Fruit fly (Drosophila melanogaster) whole organism, embryonic: ENCODE data around the gene CG2685.
A peak's percentile ranks its signal among the peaks of the same experiment; 100 is the strongest.

Experiments used
- Bgb ChIP-seq: fragments of 200-800 bp; sonication (Bioruptor generic); IDR thresholded peaks from 2 replicates; pipeline ENCODE4 v1.3.6; 2022; ENCODE audit warnings: missing biosample characterization, missing genetic modification characterization; ENCODE audit not compliant: partially characterized antibody
- CG10209 ChIP-seq: fragments of 200-800 bp; sonication (Bioruptor generic); optimal IDR thresholded peaks from 3 replicates; lab custom pipeline; 2017; ENCODE audit warnings: missing biosample characterization, mild to moderate bottlenecking, missing genetic modification characterization, missing genetic modification reagents
- CG10321 ChIP-seq: fragments of 200-800 bp; sonication (Bioruptor generic); IDR thresholded peaks from 2 replicates; pipeline ENCODE4 v1.3.6; 2022; ENCODE audit warnings: missing biosample characterization, missing genetic modification characterization
- CG11247 ChIP-seq: fragments of 200-800 bp; sonication (Bioruptor generic); IDR thresholded peaks from 2 replicates; pipeline ENCODE4 v1.3.6; 2022; ENCODE audit warnings: missing biosample characterization, missing genetic modification characterization
- CG11696 ChIP-seq: fragments of 200-800 bp; sonication (Bioruptor generic); IDR thresholded peaks from 2 replicates; pipeline ENCODE4 v1.3.6; 2022; ENCODE audit warnings: missing biosample characterization, missing genetic modification characterization
- CG12155 ChIP-seq: fragments of 200-800 bp; sonication (Bioruptor generic); optimal IDR thresholded peaks from 3 replicates; lab custom pipeline; 2016; ENCODE audit warnings: missing biosample characterization, missing genetic modification characterization
- CG13775 ChIP-seq: fragments of 200-800 bp; sonication (Bioruptor generic); optimal IDR thresholded peaks from 3 replicates; lab custom pipeline; 2017; ENCODE audit warnings: missing biosample characterization, mild to moderate bottlenecking, missing genetic modification characterization
- CG14710 ChIP-seq: fragments of 200-800 bp; sonication (Bioruptor generic); optimal IDR thresholded peaks from 3 replicates; lab custom pipeline; 2019; ENCODE audit warnings: missing biosample characterization, mild to moderate bottlenecking, missing genetic modification characterization, moderate library complexity
- CG15514 ChIP-seq: fragments of 200-800 bp; sonication (Bioruptor generic); optimal IDR thresholded peaks from 3 replicates; lab custom pipeline; 2017; ENCODE audit warnings: missing biosample characterization, missing genetic modification characterization, mild to moderate bottlenecking, moderate library complexity, missing genetic modification reagents
- CG16863 ChIP-seq: fragments of 200-800 bp; sonication (Bioruptor generic); optimal IDR thresholded peaks from 3 replicates; lab custom pipeline; 2016; ENCODE audit warnings: missing biosample characterization, missing genetic modification characterization
- CG17186 ChIP-seq: fragments of 200-800 bp; sonication (Bioruptor generic); optimal IDR thresholded peaks from 3 replicates; lab custom pipeline; 2017; ENCODE audit warnings: missing biosample characterization, missing genetic modification reagents, missing genetic modification characterization
- CG17912 ChIP-seq: fragments of 200-800 bp; sonication (Bioruptor generic); optimal IDR thresholded peaks from 2 replicates; lab custom pipeline; 2018; ENCODE audit warnings: missing biosample characterization, mild to moderate bottlenecking, missing genetic modification characterization
- CG18262 ChIP-seq: fragments of 200-800 bp; optimal IDR thresholded peaks from 3 replicates; lab custom pipeline; 2019; ENCODE audit warnings: missing biosample characterization, mild to moderate bottlenecking, missing genetic modification characterization, moderate library complexity
- CG2120 ChIP-seq: fragments of 200-800 bp; sonication (Bioruptor generic); optimal IDR thresholded peaks from 3 replicates; lab custom pipeline; 2016; ENCODE audit warnings: missing biosample characterization, missing genetic modification characterization
- CG30020 ChIP-seq: fragments of 200-800 bp; optimal IDR thresholded peaks from 2 replicates; lab custom pipeline; 2019; ENCODE audit warnings: missing biosample characterization, mild to moderate bottlenecking, missing genetic modification characterization, moderate library complexity
- CG4328 ChIP-seq: fragments of 200-800 bp; sonication (Bioruptor generic); optimal IDR thresholded peaks from 3 replicates; lab custom pipeline; 2017; ENCODE audit warnings: missing biosample characterization, missing genetic modification reagents, missing genetic modification characterization
- CG6689 ChIP-seq: fragments of 200-800 bp; sonication (Bioruptor generic); IDR thresholded peaks from 2 replicates; pipeline ENCODE4 v1.3.6; 2022; ENCODE audit warnings: missing biosample characterization, missing genetic modification characterization
- CG9727 ChIP-seq: fragments of 200-800 bp; sonication (Bioruptor generic); optimal IDR thresholded peaks from 3 replicates; lab custom pipeline; 2017; ENCODE audit warnings: missing biosample characterization, mild to moderate bottlenecking, missing genetic modification characterization
- Camta ChIP-seq: fragments of 200-800 bp; sonication (Bioruptor generic); optimal IDR thresholded peaks from 2 replicates; lab custom pipeline; 2016; ENCODE audit warnings: missing biosample characterization, missing genetic modification characterization
- Dll ChIP-seq: fragments of 200-800 bp; sonication (Bioruptor generic); IDR thresholded peaks from 4 replicates; pipeline ENCODE4 v1.3.6; 2022; ENCODE audit warnings: missing biosample characterization, missing genetic modification characterization; ENCODE audit not compliant: partially characterized antibody
- E2f2 ChIP-seq: fragments of 200-800 bp; sonication (Bioruptor generic); IDR thresholded peaks from 2 replicates; pipeline ENCODE4 v1.3.6; 2022; ENCODE audit warnings: missing biosample characterization, missing genetic modification characterization
- Ets65A ChIP-seq: fragments of 200-800 bp; sonication (Bioruptor generic); peaks from one replicate; lab custom pipeline; 2016; ENCODE audit warnings: missing biosample characterization, missing genetic modification characterization
- HHEX ChIP-seq: fragments of 200-800 bp; sonication (Bioruptor generic); optimal IDR thresholded peaks from 3 replicates; lab custom pipeline; 2017; ENCODE audit warnings: missing biosample characterization, mild to moderate bottlenecking, missing genetic modification characterization, missing genetic modification reagents
- HLH3B ChIP-seq: fragments of 200-800 bp; sonication (Bioruptor generic); IDR thresholded peaks from 2 replicates; pipeline ENCODE4 v1.3.6; 2022; ENCODE audit warnings: missing biosample characterization, missing genetic modification characterization
- Hr78 ChIP-seq, 2 experiments: fragments of 200-800 bp in 1 of 2; fragments of >200 bp in 1 of 2; sonication (Bioruptor generic) in 1 of 2; optimal IDR thresholded peaks; 2 replicates each; lab custom pipeline; 2017 to 2019; ENCODE audit warnings: missing biosample characterization in 2 of 2, missing genetic modification characterization in 2 of 2, mild to moderate bottlenecking in 1 of 2, moderate library complexity in 1 of 2
- Rfx ChIP-seq: fragments of 200-800 bp; sonication (Bioruptor generic); IDR thresholded peaks from 2 replicates; pipeline ENCODE4 v1.3.6; 2022; ENCODE audit warnings: missing biosample characterization, missing genetic modification characterization
- Sry-δ ChIP-seq: fragments of 200-800 bp; sonication (Bioruptor generic); optimal IDR thresholded peaks from 2 replicates; lab custom pipeline; 2016; ENCODE audit warnings: missing biosample characterization, missing genetic modification characterization
- Usf ChIP-seq: fragments of 200-800 bp; sonication (Bioruptor generic); optimal IDR thresholded peaks from 2 replicates; lab custom pipeline; 2017; ENCODE audit warnings: missing genotype, missing biosample characterization, missing genetic modification characterization
- Vsx1 ChIP-seq: fragments of 200-800 bp; sonication (Bioruptor generic); optimal IDR thresholded peaks from 2 replicates; lab custom pipeline; 2017; ENCODE audit warnings: missing biosample characterization, mild to moderate bottlenecking, missing genetic modification characterization, missing genetic modification reagents
- Xbp1 ChIP-seq: fragments of 200-800 bp; sonication (Bioruptor generic); optimal IDR thresholded peaks from 3 replicates; lab custom pipeline; 2016; ENCODE audit warnings: missing biosample characterization, mild to moderate bottlenecking, missing genetic modification characterization
- aop ChIP-seq: fragments of 200-800 bp; sonication (Bioruptor generic); IDR thresholded peaks from 2 replicates; pipeline ENCODE4 v1.3.6; 2022; ENCODE audit warnings: missing biosample characterization, missing genetic modification characterization
- crc ChIP-seq: fragments of 200-800 bp; sonication (Bioruptor generic); optimal IDR thresholded peaks from 2 replicates; lab custom pipeline; 2016; ENCODE audit warnings: missing biosample characterization, missing genetic modification characterization
- da ChIP-seq: fragments of 200-800 bp; sonication (Bioruptor generic); optimal IDR thresholded peaks from 2 replicates; lab custom pipeline; 2016; ENCODE audit warnings: missing biosample characterization, missing genetic modification characterization
- dmrt11E ChIP-seq: fragments of 200-800 bp; sonication (Bioruptor generic); optimal IDR thresholded peaks from 3 replicates; lab custom pipeline; 2018; ENCODE audit warnings: missing biosample characterization, mild to moderate bottlenecking, missing genetic modification characterization, moderate library complexity
- ems ChIP-seq: fragments of 200-800 bp; sonication (Bioruptor generic); optimal IDR thresholded peaks from 3 replicates; lab custom pipeline; 2016; ENCODE audit warnings: missing biosample characterization, missing genetic modification characterization
- esg ChIP-seq: fragments of 200-800 bp; sonication (Bioruptor generic); conservative IDR thresholded peaks from 2 replicates; pipeline ENCODE4 v1.3.6; 2022; ENCODE audit warnings: missing biosample characterization, missing genetic modification characterization
- fu2 ChIP-seq: fragments of 200-800 bp; sonication (Bioruptor generic); optimal IDR thresholded peaks from 2 replicates; lab custom pipeline; 2016; ENCODE audit warnings: missing biosample characterization, missing genetic modification characterization
- gcm ChIP-seq: fragments of 200-800 bp; sonication (Bioruptor generic); optimal IDR thresholded peaks from 2 replicates; lab custom pipeline; 2019; ENCODE audit warnings: missing biosample characterization, mild to moderate bottlenecking, missing genetic modification characterization, moderate library complexity
- gfzf ChIP-seq: fragments of 200-800 bp; sonication (Bioruptor generic); optimal IDR thresholded peaks from 2 replicates; lab custom pipeline; 2016; ENCODE audit warnings: missing biosample characterization, mild to moderate bottlenecking, missing genetic modification characterization, moderate library complexity
- jigr1 ChIP-seq: fragments of 200-800 bp; sonication (Bioruptor generic); IDR thresholded peaks from 3 replicates; pipeline ENCODE4 v1.3.6; 2022; ENCODE audit warnings: missing biosample characterization, missing genetic modification characterization
- lbe ChIP-seq: fragments of 200-800 bp; sonication (Bioruptor generic); optimal IDR thresholded peaks from 2 replicates; lab custom pipeline; 2016; ENCODE audit warnings: missing biosample characterization, mild to moderate bottlenecking, missing genetic modification characterization
- mam ChIP-seq: fragments of 200-800 bp; sonication (Bioruptor generic); optimal IDR thresholded peaks from 3 replicates; lab custom pipeline; 2016; ENCODE audit warnings: missing biosample characterization, missing genetic modification characterization
- nerfin-1 ChIP-seq: fragments of 200-800 bp; sonication (Bioruptor generic); optimal IDR thresholded peaks from 3 replicates; lab custom pipeline; 2019; ENCODE audit warnings: missing biosample characterization, mild to moderate bottlenecking, missing genetic modification characterization, moderate library complexity
- pan ChIP-seq, 4 experiments: fragments of >200 bp in 3 of 4; fragments of 200-800 bp in 1 of 4; sonication (Bioruptor generic) in 1 of 4; optimal IDR thresholded peaks in 3 of 4; IDR thresholded peaks in 1 of 4; 2 replicates each; pipeline versions ENCODE4 v1.3.6 to Lab custom; 2017 to 2022; ENCODE audit warnings: missing biosample characterization in 2 of 4, missing genetic modification characterization in 2 of 4, mixed read lengths in 1 of 4
- row ChIP-seq: fragments of 200-800 bp; sonication (Bioruptor generic); IDR thresholded peaks from 3 replicates; pipeline ENCODE4 v1.3.6; 2022; ENCODE audit warnings: missing biosample characterization, missing genetic modification characterization
- seq ChIP-seq: fragments of 200-800 bp; sonication (Bioruptor generic); IDR thresholded peaks from 2 replicates; pipeline ENCODE4 v1.3.6; 2022; ENCODE audit warnings: missing biosample characterization, missing genetic modification characterization
- sisA ChIP-seq: fragments of 200-800 bp; sonication (Bioruptor generic); IDR thresholded peaks from 2 replicates; pipeline ENCODE4 v1.3.6; 2022; ENCODE audit warnings: missing biosample characterization, missing genetic modification characterization
- so ChIP-seq: fragments of 200-800 bp; sonication (Bioruptor generic); IDR thresholded peaks from 3 replicates; pipeline ENCODE4 v1.3.6; 2022; ENCODE audit warnings: missing biosample characterization, missing genetic modification characterization
- sqz ChIP-seq: fragments of 200-800 bp; sonication (Bioruptor generic); optimal IDR thresholded peaks from 3 replicates; lab custom pipeline; 2018; ENCODE audit warnings: missing biosample characterization, mild to moderate bottlenecking, missing genetic modification characterization
- stc ChIP-seq: fragments of 200-800 bp; sonication (Bioruptor generic); IDR thresholded peaks from 2 replicates; pipeline ENCODE4 v1.3.6; 2022; ENCODE audit warnings: missing biosample characterization, missing genetic modification characterization
- wek ChIP-seq: fragments of 200-800 bp; sonication (Bioruptor generic); optimal IDR thresholded peaks from 3 replicates; lab custom pipeline; 2018; ENCODE audit warnings: missing biosample characterization, mild to moderate bottlenecking, missing genetic modification characterization, moderate library complexity

The CG2685 gene

dm6 chrX:2704134-2704773 lies 9.5 kb downstream of the CG2685 start, which contains the start of gene eIF2Bbeta (continued):
- TF ChIP-seq CG16863 (no peak), da (no peak), sisA (GFP tag; lab: Robert Waterston, UW) (no peak), lbe (no peak), Sry-δ (GFP tag; lab: Kevin White, UChicago) (peak; percentile 39), CG17186 (GFP tag; lab: Kevin White, UChicago) (no peak), CG18262 (tag; lab: Kevin White, UChicago) (no peak), gcm (no peak), Dll (0 out of 4 replicates have a peak, but pooled peaks have one; percentile 30), Rfx (GFP tag; lab: Robert Waterston, UW) (0 out of 2 replicates have a peak, but pooled peaks have one; percentile 16), jigr1 (GFP tag; lab: Robert Waterston, UW) (no peak), Hr78 (GFP tag; optimal IDR thresholded peaks at IDR 0.05; lab: Kevin White, UChicago) (no peak), ems (GFP tag; lab: Kevin White, UChicago) (no peak), mam (GFP tag; lab: Kevin White, UChicago) (no peak), CG15514 (peak; percentile 27), fu2 (no peak), CG10209 (no peak), aop (GFP tag; lab: Robert Waterston, UW) (no peak), esg (GFP tag; lab: Robert Waterston, UW) (0 out of 2 replicates have a peak, but pooled peaks have one; percentile 14), sqz (GFP tag; lab: Kevin White, UChicago) (no peak), row (peak; percentile 46; the same call in 1 of the 3 replicates), HLH3B (no peak), gfzf (GFP tag; lab: Kevin White, UChicago) (peak; percentile 31), CG2120 (GFP tag; lab: Kevin White, UChicago) (no peak), CG4328 (GFP tag; lab: Kevin White, UChicago) (no peak), pan (optimal IDR thresholded peaks at IDR 0.05; lab: Kevin White, UChicago) (no peak), pan (GFP tag; optimal IDR thresholded peaks at IDR 0.05 in 1 of 2, IDR thresholded peaks at IDR 0.05 in 1 of 2) (peak in 1 of 2 experiments; percentile 9), Ets65A (GFP tag; lab: Kevin White, UChicago) (peak; percentile 64), CG17912 (GFP tag; lab: Kevin White, UChicago) (no peak), nerfin-1 (tag; lab: Kevin White, UChicago) (no peak)

- TF ChIP-seq CG9727 (GFP tag; lab: Kevin White, UChicago) (peak; percentile 100), E2f2 (peak; percentile 98), Usf (GFP tag; lab: Kevin White, UChicago) (peak; percentile 100), HHEX (GFP tag; lab: Kevin White, UChicago) (peak; percentile 100), Camta (GFP tag; lab: Kevin White, UChicago) (peak; percentile 100), Xbp1 (peak; percentile 100), CG13775 (GFP tag; lab: Kevin White, UChicago) (peak; percentile 100), so (GFP tag; lab: Robert Waterston, UW) (peak; percentile 100), Bgb (peak; percentile 50), stc (GFP tag; lab: Robert Waterston, UW) (peak; percentile 100), wek (GFP tag; lab: Kevin White, UChicago) (peak; percentile 100), CG14710 (tag; lab: Kevin White, UChicago) (peak; percentile 99), CG10321 (GFP tag; lab: Robert Waterston, UW) (peak; percentile 94), Vsx1 (peak; percentile 99), seq (GFP tag; lab: Robert Waterston, UW) (peak; percentile 100), CG11247 (GFP tag; lab: Robert Waterston, UW) (peak; percentile 100), CG6689 (peak; percentile 100), crc (GFP tag; lab: Kevin White, UChicago) (peak; percentile 100), CG30020 (tag; lab: Kevin White, UChicago) (peak; percentile 94), CG11696 (GFP tag; lab: Robert Waterston, UW) (peak; percentile 100), CG12155 (GFP tag; lab: Kevin White, UChicago) (peak; percentile 100), dmrt11E (tag; lab: Kevin White, UChicago) (peak; percentile 99)
Observed at dm6 chrX:2703693-2704092, 10.1 kb downstream of the CG2685 start, which contains the start of gene Ugalt. Ugalt (minus strand) TSS chrX:2703852.
